Worm (Caenorhabditis elegans) whole organism, L1 larva: Measurements from ENCODE around the gene unc-105.

Experiments used
- ama-1 ChIP-seq: fragments of 150-350 bp; optimal IDR thresholded peaks from 2 replicates; lab custom pipeline; 2014
- ceh-82 ChIP-seq, 3 experiments: fragments of 150-350 bp in 1 of 3; sonication (generic microtip) in 2 of 3; optimal IDR thresholded peaks; 2 replicates each; lab custom pipeline; 2014 to 2017; ENCODE audit warnings: missing biosample characterization in 3 of 3, missing genetic modification characterization in 3 of 3
- elt-3 ChIP-seq, 6 experiments: fragments of 150-350 bp in 1 of 6; sonication (generic microtip); optimal IDR thresholded peaks; 2 replicates each; lab custom pipeline; 2017 to 2018; ENCODE audit warnings: missing biosample characterization in 6 of 6, missing genetic modification characterization in 6 of 6, inconsistent platforms in 1 of 6
- fos-1 ChIP-seq: fragments of 150-350 bp; optimal IDR thresholded peaks from 2 replicates; lab custom pipeline; 2014; ENCODE audit warnings: missing biosample characterization, missing genetic modification characterization
- nhr-11 ChIP-seq: fragments of 150-350 bp; optimal IDR thresholded peaks from 2 replicates; lab custom pipeline; 2014; ENCODE audit warnings: missing biosample characterization, missing genetic modification characterization
- nhr-12 ChIP-seq: sonication (generic microtip); optimal IDR thresholded peaks from 2 replicates; lab custom pipeline; 2017; ENCODE audit warnings: missing biosample characterization, missing genetic modification characterization
- nhr-76 ChIP-seq: sonication (generic microtip); optimal IDR thresholded peaks from 2 replicates; lab custom pipeline; 2017; ENCODE audit warnings: missing biosample characterization, missing genetic modification characterization
- pag-3 ChIP-seq: sonication (generic microtip); optimal IDR thresholded peaks from 2 replicates; lab custom pipeline; 2017; ENCODE audit warnings: missing genetic modification characterization, mild to moderate bottlenecking, missing compliant biosample characterization, antibody characterized with exemption, borderline replicate concordance; ENCODE audit not compliant: insufficient read depth
- pqm-1 ChIP-seq: sonication (generic microtip); optimal IDR thresholded peaks from 3 replicates; lab custom pipeline; 2017; ENCODE audit warnings: missing biosample characterization, missing genetic modification characterization
- skn-1 ChIP-seq: fragments of 150-350 bp; optimal IDR thresholded peaks from 2 replicates; lab custom pipeline; 2014; ENCODE audit warnings: missing biosample characterization, missing genetic modification characterization
- snpc-4 ChIP-seq: fragments of 150-350 bp; optimal IDR thresholded peaks from 2 replicates; lab custom pipeline; 2014; ENCODE audit warnings: missing biosample characterization, missing genetic modification characterization
- zag-1 ChIP-seq: fragments of 150-350 bp; optimal IDR thresholded peaks from 2 replicates; lab custom pipeline; 2014; ENCODE audit warnings: missing biosample characterization, missing genetic modification characterization

- no peak for TF ChIP-seq pag-3 (tag; lab: Kevin White, UChicago)
- TF ChIP-seq skn-1 (tag; lab: Kevin White, UChicago) = no peak
- no peak for TF ChIP-seq nhr-76 (tag; lab: Kevin White, UChicago)
- TF ChIP-seq snpc-4 (tag; lab: Kevin White, UChicago) = no peak
- no peak for TF ChIP-seq pqm-1 (tag; lab: Kevin White, UChicago)
- TF ChIP-seq ama-1 (lab: Kevin White, UChicago) = no peak
- TF ChIP-seq nhr-11 (tag; lab: Kevin White, UChicago) = no peak
- no peak for TF ChIP-seq fos-1 (tag; lab: Kevin White, UChicago)
- no peak for TF ChIP-seq zag-1 (tag; lab: Kevin White, UChicago)
- no peak for TF ChIP-seq ceh-82 (tag; optimal IDR thresholded peaks at IDR 0.05; lab: Kevin White, UChicago)
- TF ChIP-seq elt-3 (tag; optimal IDR thresholded peaks at IDR 0.05; lab: Kevin White, UChicago) = no peak
- no peak for TF ChIP-seq nhr-12 (tag; lab: Kevin White, UChicago)
Observed at ce11 chrII:8117426-8117825, 1.2 kb downstream of the unc-105 start.
